Worm (Caenorhabditis elegans): Measurements from ENCODE around the gene Y46G5A.15.

DNA sequence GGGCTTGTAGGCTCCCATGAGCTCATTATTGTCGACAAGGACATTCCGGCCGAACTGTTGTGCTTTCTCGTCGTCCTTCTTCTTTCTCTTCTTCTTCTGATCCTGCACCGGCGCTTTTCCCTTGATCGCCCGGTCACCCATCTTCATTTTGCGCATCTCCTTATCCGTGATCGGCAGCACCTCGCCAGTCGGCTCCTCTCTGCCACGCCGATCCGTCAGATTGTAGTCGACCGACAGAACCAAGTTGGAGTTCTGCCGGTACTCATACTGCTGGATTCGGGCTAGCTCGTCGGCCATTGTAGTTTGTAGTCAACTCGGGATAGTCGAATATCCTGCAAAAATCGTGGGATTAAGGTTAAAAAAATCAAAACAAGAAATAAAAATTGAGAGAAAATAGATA, 48.6 kb downstream of the Y46G5A.15 start, which contains the start of gene snrp-200:
- TF ChIP-seq T22C8.4 (GFP tag; IDR thresholded peaks at IDR 0.05) (no peak), flt-1 (GFP tag; IDR thresholded peaks at IDR 0.05) (no peak)
